Fruit fly (Drosophila melanogaster): ENCODE data around the gene sob.

sob gene

dm6 chr2L:3621604-3622003 lies 41.0 kb upstream of the sob start, which contains the start of gene CG15418:
Gene CG15418, minus strand, starts transcription at chr2L:3621704.
- no peak for TF ChIP-seq Sox14 (GFP tag; optimal IDR thresholded peaks at IDR 0.05)
- TF ChIP-seq Eip78C (GFP tag), result no peak
- TF ChIP-seq CG32006 (GFP tag; optimal IDR thresholded peaks at IDR 0.05), result no peak
- no peak for TF ChIP-seq CG11294 (GFP tag; IDR thresholded peaks at IDR 0.05)

dm6 chr2L:3618818-3619362 lies 38.3 kb upstream of the sob start, which contains the start of gene Ugt36A1:
Gene Ugt36A1, plus strand, starts transcription at chr2L:3619097.
- TF ChIP-seq Sox15 (GFP tag; optimal IDR thresholded peaks at IDR 0.05), result no peak
- TF ChIP-seq vri (GFP tag; optimal IDR thresholded peaks at IDR 0.05), result peak; percentile 11
- peak; percentile 64 for TF ChIP-seq svp (GFP tag)

- TF ChIP-seq eg (GFP tag; IDR thresholded peaks at IDR 0.05), result no peak
- no peak for TF ChIP-seq CG6854 (GFP tag; optimal IDR thresholded peaks at IDR 0.05)
- TF ChIP-seq topi (GFP tag; optimal IDR thresholded peaks at IDR 0.05), result no peak
- no peak for TF ChIP-seq CG15336 (GFP tag; IDR thresholded peaks at IDR 0.05)
- TF ChIP-seq CG6276 (GFP tag; optimal IDR thresholded peaks at IDR 0.05), result no peak
- TF ChIP-seq CG3919 (GFP tag; optimal IDR thresholded peaks at IDR 0.05), result no peak
- TF ChIP-seq CG10669 (GFP tag; optimal IDR thresholded peaks at IDR 0.05), result no peak
- no peak for TF ChIP-seq Ets96B (tag; optimal IDR thresholded peaks at IDR 0.05)
- no peak for TF ChIP-seq CG11762 (GFP tag; optimal IDR thresholded peaks at IDR 0.05; ENCODE audit: insufficient read depth)
- TF ChIP-seq cyc (GFP tag; optimal IDR thresholded peaks at IDR 0.05), result no peak
- no peak for TF ChIP-seq Sox14 (GFP tag; optimal IDR thresholded peaks at IDR 0.05)
- no peak for TF ChIP-seq CG32006 (GFP tag; optimal IDR thresholded peaks at IDR 0.05)
- TF ChIP-seq Sox102F (GFP tag; optimal IDR thresholded peaks at IDR 0.05), result no peak
- TF ChIP-seq pdm3 (GFP tag; optimal IDR thresholded peaks at IDR 0.05), result no peak
- no peak for TF ChIP-seq lz (GFP tag; optimal IDR thresholded peaks at IDR 0.05)
- no peak for TF ChIP-seq Eip93F (GFP tag; optimal IDR thresholded peaks at IDR 0.05)
- TF ChIP-seq Hr39 (GFP tag; optimal IDR thresholded peaks at IDR 0.05), result no peak
- no peak for TF ChIP-seq net (GFP tag; optimal IDR thresholded peaks at IDR 0.05)
- no peak for TF ChIP-seq CG4318 (GFP tag; optimal IDR thresholded peaks at IDR 0.05)
- no peak for TF ChIP-seq acj6 (GFP tag; optimal IDR thresholded peaks at IDR 0.05)
Observed at dm6 chr2L:3615156-3615555, 34.6 kb upstream of the sob start.

dm6 chr2L:3611762-3612424 lies 31.3 kb upstream of the sob start:
- TF ChIP-seq vri (GFP tag; optimal IDR thresholded peaks at IDR 0.05) (peak; percentile 7), Sox14 (GFP tag; optimal IDR thresholded peaks at IDR 0.05) (no peak), fkh (GFP tag; optimal IDR thresholded peaks at IDR 0.05) (peak; percentile 60), lz (GFP tag; optimal IDR thresholded peaks at IDR 0.05) (no peak), Hr38 (GFP tag; optimal IDR thresholded peaks at IDR 0.05) (no peak)

dm6 chr2L:3610608-3611007 lies 30.0 kb upstream of the sob start:
- TF ChIP-seq Smox (GFP tag; optimal IDR thresholded peaks at IDR 0.05) (no peak), salr (GFP tag; optimal IDR thresholded peaks at IDR 0.05) (no peak), Lpt (GFP tag; optimal IDR thresholded peaks at IDR 0.05) (no peak), Eip75B (GFP tag; optimal IDR thresholded peaks at IDR 0.05) (no peak), Sox102F (GFP tag; optimal IDR thresholded peaks at IDR 0.05) (no peak), Met (GFP tag; optimal IDR thresholded peaks at IDR 0.05) (no peak), CG6854 (GFP tag; optimal IDR thresholded peaks at IDR 0.05) (no peak), CG32006 (GFP tag; optimal IDR thresholded peaks at IDR 0.05) (no peak), Eip93F (GFP tag; optimal IDR thresholded peaks at IDR 0.05) (no peak), CG6792 (GFP tag; optimal IDR thresholded peaks at IDR 0.05) (no peak), Eip78C (GFP tag) (no peak), CG15336 (GFP tag; IDR thresholded peaks at IDR 0.05) (no peak), CG34406 (GFP tag; optimal IDR thresholded peaks at IDR 0.05) (no peak), CG6808 (GFP tag; optimal IDR thresholded peaks at IDR 0.05) (no peak), spab (GFP tag; optimal IDR thresholded peaks at IDR 0.05) (no peak)
